Worm (Caenorhabditis elegans): ENCODE measurements around the gene F40G9.15.

The F40G9.15 gene

ce11 chrIII:147570-148076, 34.6 kb upstream of the F40G9.15 start, which contains the start of gene sqst-5:
Gene sqst-5 (minus strand): TSS chrIII:147620.
- TF ChIP-seq ceh-48 (tag; optimal IDR thresholded peaks at IDR 0.05) (no peak), nhr-11 (tag; optimal IDR thresholded peaks at IDR 0.05) (no peak), F13H6.1 (tag; optimal IDR thresholded peaks at IDR 0.05) (no peak), elt-2 (tag; optimal IDR thresholded peaks at IDR 0.05) (no peak), ceh-31 (tag; optimal IDR thresholded peaks at IDR 0.05) (no peak), madf-2 (tag; optimal IDR thresholded peaks at IDR 0.05) (no peak), ceh-45 (GFP tag; IDR thresholded peaks at IDR 0.05) (no peak), fkh-6 (tag; optimal IDR thresholded peaks at IDR 0.05) (no peak), hlh-13 (GFP tag; optimal IDR thresholded peaks at IDR 0.05) (no peak), ceh-22 (tag; optimal IDR thresholded peaks at IDR 0.05) (no peak), ama-1 (optimal IDR thresholded peaks at IDR 0.05) (no peak), ceh-34 (tag; optimal IDR thresholded peaks at IDR 0.05) (no peak), pax-1 (tag; optimal IDR thresholded peaks at IDR 0.05) (no peak)

ce11 chrIII:149132-149531, 33.0 kb upstream of the F40G9.15 start:
- TF ChIP-seq K02D7.2 (tag; optimal IDR thresholded peaks at IDR 0.05) (no peak), lin-11 (tag; optimal IDR thresholded peaks at IDR 0.05) (no peak), nfya-1 (tag; optimal IDR thresholded peaks at IDR 0.05) (no peak), pha-2 (tag; optimal IDR thresholded peaks at IDR 0.05) (no peak), tbx-7 (tag; optimal IDR thresholded peaks at IDR 0.05) (no peak), odd-2 (tag; optimal IDR thresholded peaks at IDR 0.05) (no peak), rnt-1 (tag; optimal IDR thresholded peaks at IDR 0.05) (no peak), hlh-15 (tag; optimal IDR thresholded peaks at IDR 0.05) (no peak), ets-4 (tag; optimal IDR thresholded peaks at IDR 0.05) (no peak), ceh-19 (GFP tag; optimal IDR thresholded peaks at IDR 0.05) (no peak), hlh-6 (tag; optimal IDR thresholded peaks at IDR 0.05) (no peak), che-1 (tag; optimal IDR thresholded peaks at IDR 0.05) (no peak), C38D4.7 (GFP tag; optimal IDR thresholded peaks at IDR 0.05) (no peak)

- TF ChIP-seq eyg-1 (tag; optimal IDR thresholded peaks at IDR 0.05) = no peak
- TF ChIP-seq pha-2 (tag; optimal IDR thresholded peaks at IDR 0.05) = no peak
These were observed 31.1 kb upstream of the F40G9.15 start for ce11 chrIII:151084-151483.

DNA sequence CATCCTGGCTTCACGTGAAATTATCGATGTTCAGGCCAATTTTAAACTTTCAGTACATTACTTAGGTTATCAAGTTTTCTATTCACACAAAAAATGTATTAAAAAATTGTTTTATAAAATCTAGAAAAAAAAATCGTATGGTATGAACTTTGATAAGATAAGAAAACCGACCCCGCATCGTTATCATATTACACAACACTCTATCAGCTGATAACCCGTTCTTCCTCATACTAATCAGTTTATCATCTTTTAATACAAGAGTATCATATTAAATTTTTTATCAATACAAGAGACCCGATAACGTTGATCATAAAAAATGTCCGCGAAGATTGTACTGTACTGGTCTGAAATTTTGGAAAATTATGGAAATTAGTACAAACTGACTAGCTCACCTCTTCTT, 28.0 kb upstream of the F40G9.15 start:
- TF ChIP-seq ceh-30 (tag; optimal IDR thresholded peaks at IDR 0.05) = no peak
- TF ChIP-seq elt-2 (tag; optimal IDR thresholded peaks at IDR 0.05) = peak; percentile 100
- TF ChIP-seq pqm-1 (tag; optimal IDR thresholded peaks at IDR 0.05) = peak; percentile 70

ce11 chrIII:156645-157044, 25.5 kb upstream of the F40G9.15 start, which contains the start of the genes zig-13 and ver-1:
Gene zig-13 (minus strand): TSS chrIII:156745.
Gene ver-1 (plus strand): TSS chrIII:156824.
- TF ChIP-seq ztf-16 (tag; optimal IDR thresholded peaks at IDR 0.05) (no peak), sox-2 (GFP tag; IDR thresholded peaks at IDR 0.05) (no peak), pha-4 (tag; optimal IDR thresholded peaks at IDR 0.05) (no peak), C38D4.7 (GFP tag; optimal IDR thresholded peaks at IDR 0.05) (no peak), ceh-19 (GFP tag; optimal IDR thresholded peaks at IDR 0.05) (no peak), hlh-8 (tag; optimal IDR thresholded peaks at IDR 0.05) (no peak), pha-2 (tag; optimal IDR thresholded peaks at IDR 0.05) (no peak), ceh-24 (tag; optimal IDR thresholded peaks at IDR 0.05) (no peak), npax-4 (tag; optimal IDR thresholded peaks at IDR 0.05) (no peak), rnt-1 (tag; optimal IDR thresholded peaks at IDR 0.05) (no peak), elt-2 (tag; optimal IDR thresholded peaks at IDR 0.05) (no peak), ceh-14 (tag; optimal IDR thresholded peaks at IDR 0.05) (no peak), nhr-232 (tag; optimal IDR thresholded peaks at IDR 0.05) (no peak), dmd-4 (tag; optimal IDR thresholded peaks at IDR 0.05; ENCODE audit: borderline replicate concordance) (no peak), nfya-1 (tag; optimal IDR thresholded peaks at IDR 0.05) (no peak), hlh-30 (tag; optimal IDR thresholded peaks at IDR 0.05; ENCODE audit: insufficient read depth) (no peak), Y22D7AL.16 (tag; optimal IDR thresholded peaks at IDR 0.05) (no peak), ama-1 (optimal IDR thresholded peaks at IDR 0.05) (no peak)

Data from whole organism, late embryonic.